Worm (Caenorhabditis elegans): Measurements from ENCODE around the gene memb-2.

Gene memb-2

DNA sequence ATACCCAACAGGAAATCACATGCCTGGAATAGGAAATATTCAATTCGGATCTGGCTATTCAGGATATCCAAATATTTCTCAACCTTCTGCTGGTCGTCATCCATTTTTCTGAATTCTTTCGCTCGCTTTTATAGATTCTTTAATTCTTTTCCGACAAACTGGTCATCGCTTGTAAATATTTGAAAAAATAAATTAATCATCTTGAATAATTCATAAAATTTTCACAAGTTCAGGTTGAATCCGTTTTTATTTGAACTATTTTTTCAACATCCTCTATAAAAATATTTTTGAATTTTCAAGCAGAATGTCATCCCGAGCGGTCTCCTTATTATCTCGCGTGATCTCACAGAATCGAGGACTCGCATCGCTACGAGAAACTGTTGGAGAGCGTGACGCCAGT lies 26.5 kb downstream of the memb-2 start, which contains the start of gene mrpl-48:
TSS of gene mrpl-48 (plus strand) at position 301 of the 400 bp plus-strand sequence.
- no peak for TF ChIP-seq scrt-1 (GFP tag; IDR thresholded peaks at IDR 0.05)
- TF ChIP-seq tbx-11 (GFP tag; IDR thresholded peaks at IDR 0.05): no peak
- TF ChIP-seq tra-4 (tag; optimal IDR thresholded peaks at IDR 0.05): no peak
- no peak for TF ChIP-seq F13C5.2 (tag; optimal IDR thresholded peaks at IDR 0.05)
- TF ChIP-seq ceh-13 (GFP tag; optimal IDR thresholded peaks at IDR 0.05): no peak
- TF ChIP-seq hmbx-1 (tag; optimal IDR thresholded peaks at IDR 0.05): no peak
- TF ChIP-seq hnd-1 (tag; optimal IDR thresholded peaks at IDR 0.05): no peak
- no peak for TF ChIP-seq ceh-36 (tag; optimal IDR thresholded peaks at IDR 0.05)
- TF ChIP-seq flt-1 (GFP tag; IDR thresholded peaks at IDR 0.05): no peak
- no peak for TF ChIP-seq sea-1 (GFP tag; conservative IDR thresholded peaks at IDR 0.05)
- no peak for TF ChIP-seq tbx-37 (GFP tag; conservative IDR thresholded peaks at IDR 0.05)
- TF ChIP-seq pes-1 (GFP tag; IDR thresholded peaks at IDR 0.05): no peak

DNA sequence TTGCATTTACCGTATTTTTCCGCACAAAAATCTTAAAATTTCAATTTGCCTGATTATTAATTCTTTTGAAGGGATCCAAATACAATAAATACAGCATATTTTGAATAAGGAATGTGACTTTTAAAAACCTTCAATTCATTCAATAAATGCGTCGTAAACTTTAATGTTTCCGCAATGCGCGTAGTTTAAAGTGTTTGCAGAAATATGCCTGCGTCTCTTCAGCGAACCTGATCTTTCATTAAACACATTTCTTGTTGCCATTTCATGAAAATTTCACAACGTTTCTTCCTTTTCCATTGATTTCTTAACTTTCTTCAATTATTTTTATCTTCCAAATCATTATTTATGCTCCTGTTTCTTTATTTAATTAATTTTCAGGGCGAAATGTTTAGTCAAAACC lies 27.6 kb downstream of the memb-2 start, which contains the start of gene vps-37:
TSS of gene vps-37 (plus strand) at position 378 of the 400 bp plus-strand sequence.
- peak; percentile 14 for TF ChIP-seq ceh-36 (tag; optimal IDR thresholded peaks at IDR 0.05)
- no peak for TF ChIP-seq ets-7 (tag; optimal IDR thresholded peaks at IDR 0.05)
- TF ChIP-seq F13C5.2 (tag; optimal IDR thresholded peaks at IDR 0.05): peak; percentile 20
- peak; percentile 29; the same call in 1 of the 2 replicates for TF ChIP-seq pes-1 (GFP tag; IDR thresholded peaks at IDR 0.05)
- no peak for TF ChIP-seq flt-1 (GFP tag; IDR thresholded peaks at IDR 0.05)

DNA sequence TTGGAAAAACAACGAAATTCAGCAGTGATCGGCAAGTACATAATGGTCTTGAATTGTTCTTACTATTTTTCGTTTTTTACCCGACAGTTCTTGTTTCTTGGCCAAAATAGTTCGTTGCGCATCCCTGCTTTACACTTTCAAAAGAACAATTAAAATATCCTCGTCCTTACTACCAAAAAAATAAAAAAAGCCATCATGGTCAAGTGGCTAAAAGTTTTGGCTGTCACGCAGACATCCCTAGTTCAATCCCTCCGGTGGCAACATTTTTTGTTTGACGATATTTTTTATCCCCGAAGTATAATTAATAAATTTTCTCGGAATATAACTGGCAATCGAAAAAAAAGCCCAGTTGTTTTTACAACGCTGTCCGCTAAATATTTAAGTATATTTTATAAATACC lies 28.1 kb downstream of the memb-2 start:
- TF ChIP-seq F13C5.2 (tag; optimal IDR thresholded peaks at IDR 0.05) (no peak), tbx-37 (GFP tag; conservative IDR thresholded peaks at IDR 0.05) (no peak), tra-4 (tag; optimal IDR thresholded peaks at IDR 0.05) (no peak), pes-1 (GFP tag; IDR thresholded peaks at IDR 0.05) (no peak), aly-1 (tag; optimal IDR thresholded peaks at IDR 0.05) (no peak), hmg-4 (GFP tag; optimal IDR thresholded peaks at IDR 0.05) (no peak), scrt-1 (GFP tag; IDR thresholded peaks at IDR 0.05) (no peak), hnd-1 (tag; optimal IDR thresholded peaks at IDR 0.05) (no peak), hmbx-1 (tag; optimal IDR thresholded peaks at IDR 0.05) (no peak), B0310.2 (tag; optimal IDR thresholded peaks at IDR 0.05) (no peak), ceh-13 (GFP tag; optimal IDR thresholded peaks at IDR 0.05) (no peak), ama-1 (optimal IDR thresholded peaks at IDR 0.05) (no peak), ceh-36 (tag; optimal IDR thresholded peaks at IDR 0.05) (no peak), ets-7 (tag; optimal IDR thresholded peaks at IDR 0.05) (no peak), flt-1 (GFP tag; IDR thresholded peaks at IDR 0.05) (no peak)

DNA sequence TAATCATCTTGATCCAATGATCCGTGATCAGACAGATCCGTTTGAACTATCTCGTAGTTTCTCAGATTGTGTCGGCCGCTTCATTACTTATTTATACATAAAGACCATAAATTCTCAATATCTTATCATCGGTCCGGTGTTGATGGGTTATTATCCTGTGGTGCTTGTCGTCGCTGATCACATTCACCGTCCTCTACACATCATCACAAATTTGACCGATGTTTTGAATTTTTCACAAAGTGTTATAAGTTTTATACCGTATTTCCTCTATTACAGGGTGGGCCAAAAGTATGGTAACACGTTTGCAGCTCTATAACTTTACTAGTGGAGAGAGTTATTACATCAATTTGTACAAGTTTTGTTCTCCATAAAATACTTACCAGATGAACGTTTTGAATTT lies 32.0 kb downstream of the memb-2 start:
- no peak for TF ChIP-seq tra-4 (tag; optimal IDR thresholded peaks at IDR 0.05)
- TF ChIP-seq ets-7 (tag; optimal IDR thresholded peaks at IDR 0.05): no peak
- TF ChIP-seq B0310.2 (tag; optimal IDR thresholded peaks at IDR 0.05): no peak
- no peak for TF ChIP-seq pes-1 (GFP tag; IDR thresholded peaks at IDR 0.05)
- TF ChIP-seq hnd-1 (tag; optimal IDR thresholded peaks at IDR 0.05): no peak
- no peak for TF ChIP-seq aly-1 (tag; optimal IDR thresholded peaks at IDR 0.05)

DNA sequence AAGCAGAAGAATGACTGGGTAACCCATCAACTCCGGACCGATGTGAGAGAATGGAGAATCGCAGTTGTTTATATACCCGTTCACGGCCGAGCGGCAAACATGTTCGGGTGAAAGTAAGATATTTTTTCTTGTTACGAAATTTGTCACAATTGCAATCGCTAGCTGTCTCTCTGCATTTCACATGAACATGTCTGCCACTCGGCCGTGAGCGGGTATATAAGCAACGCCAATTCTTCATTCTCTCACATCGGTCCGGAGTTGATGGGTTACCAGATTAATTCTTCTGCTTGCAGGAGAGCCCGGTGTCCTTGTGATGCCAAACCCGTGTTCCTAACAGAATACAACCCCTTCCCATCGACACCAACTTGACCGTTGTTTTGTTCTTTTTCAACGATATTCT lies 32.9 kb downstream of the memb-2 start:
- TF ChIP-seq ama-1 (optimal IDR thresholded peaks at IDR 0.05) (no peak), ceh-13 (GFP tag; optimal IDR thresholded peaks at IDR 0.05) (no peak), hmg-4 (GFP tag; optimal IDR thresholded peaks at IDR 0.05) (no peak), hnd-1 (tag; optimal IDR thresholded peaks at IDR 0.05) (no peak), F13C5.2 (tag; optimal IDR thresholded peaks at IDR 0.05) (no peak), sea-1 (GFP tag; conservative IDR thresholded peaks at IDR 0.05) (no peak), flt-1 (GFP tag; IDR thresholded peaks at IDR 0.05) (no peak), ets-7 (tag; optimal IDR thresholded peaks at IDR 0.05) (no peak), scrt-1 (GFP tag; IDR thresholded peaks at IDR 0.05) (no peak)

DNA sequence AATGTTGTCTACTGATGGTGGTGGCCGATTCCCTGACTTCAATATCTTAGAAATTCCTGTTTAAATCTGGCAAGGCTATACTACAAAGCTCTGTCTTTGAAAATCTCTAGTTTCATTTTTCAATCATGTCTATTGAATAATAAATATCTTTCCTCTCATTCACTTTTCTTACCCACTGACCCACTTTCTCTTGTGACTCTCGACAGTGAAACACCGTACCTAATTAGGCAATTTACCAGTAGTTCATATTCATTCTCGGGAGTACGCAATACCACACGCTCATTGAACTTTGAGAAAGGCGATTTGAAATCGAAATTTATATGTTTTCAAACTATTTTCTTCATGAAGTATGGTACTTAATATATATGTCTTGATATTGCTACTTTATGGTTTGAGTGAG lies 35.1 kb downstream of the memb-2 start, which contains the start of gene CD4.11:
TSS of gene CD4.11 (plus strand) at position 301 of the 400 bp plus-strand sequence.
- TF ChIP-seq hnd-1 (tag; optimal IDR thresholded peaks at IDR 0.05) (no peak), ceh-36 (tag; optimal IDR thresholded peaks at IDR 0.05) (no peak), scrt-1 (GFP tag; IDR thresholded peaks at IDR 0.05) (no peak), hmbx-1 (tag; optimal IDR thresholded peaks at IDR 0.05) (no peak), tbx-37 (GFP tag; conservative IDR thresholded peaks at IDR 0.05) (no peak), pes-1 (GFP tag; IDR thresholded peaks at IDR 0.05) (no peak), hmg-4 (GFP tag; optimal IDR thresholded peaks at IDR 0.05) (no peak), tra-4 (tag; optimal IDR thresholded peaks at IDR 0.05) (no peak)

DNA sequence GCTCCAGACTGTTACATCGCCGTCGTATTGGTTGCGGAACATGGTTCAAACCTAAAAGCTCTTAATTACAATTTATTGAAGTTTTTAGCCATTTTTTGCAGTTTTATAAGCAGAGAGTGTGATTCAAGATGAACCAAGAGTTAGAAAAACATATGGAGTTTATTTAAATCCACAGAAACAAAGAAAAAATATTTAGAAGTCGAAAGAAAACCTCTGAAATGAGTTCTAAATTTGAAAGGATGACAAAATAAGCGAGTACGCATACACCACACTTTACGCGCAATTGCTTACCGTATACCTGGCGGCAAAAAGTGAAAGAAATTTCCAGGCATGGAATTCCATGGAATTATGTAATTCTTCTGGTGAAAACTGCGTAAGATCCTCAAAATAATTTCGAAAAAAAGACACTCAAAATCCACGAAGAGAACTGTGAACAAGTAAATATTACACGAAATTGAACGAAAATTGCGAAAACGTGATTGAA lies 35.6 kb downstream of the memb-2 start, which contains the start of gene pas-6:
TSS of gene pas-6 (minus strand) at position 51 of the 484 bp plus-strand sequence.
- TF ChIP-seq F13C5.2 (tag; optimal IDR thresholded peaks at IDR 0.05) (peak; percentile 24), scrt-1 (GFP tag; IDR thresholded peaks at IDR 0.05) (no peak)

DNA sequence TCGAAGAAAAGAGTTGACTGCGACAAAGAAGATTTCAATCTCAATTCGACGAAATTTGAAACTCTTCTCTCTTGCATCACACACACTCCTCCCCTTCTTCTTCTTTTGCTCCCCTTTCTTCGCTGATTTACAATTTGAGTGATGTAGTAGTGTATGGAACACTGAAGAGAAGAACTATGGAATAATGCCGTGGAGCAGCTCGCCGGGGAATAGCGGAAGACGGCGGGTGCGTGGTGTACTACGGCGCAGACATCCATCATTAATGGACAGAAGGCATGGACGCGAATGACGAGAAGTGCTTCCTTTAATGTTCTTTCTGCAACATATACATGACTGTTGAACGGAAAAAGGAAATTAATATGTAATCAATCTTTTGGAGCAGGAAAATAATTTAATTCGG lies 37.1 kb downstream of the memb-2 start:
- TF ChIP-seq tbx-11 (GFP tag; IDR thresholded peaks at IDR 0.05) (no peak), pes-1 (GFP tag; IDR thresholded peaks at IDR 0.05) (no peak), ceh-36 (tag; optimal IDR thresholded peaks at IDR 0.05) (no peak), hmg-4 (GFP tag; optimal IDR thresholded peaks at IDR 0.05) (no peak), flt-1 (GFP tag; IDR thresholded peaks at IDR 0.05) (no peak), tbx-37 (GFP tag; conservative IDR thresholded peaks at IDR 0.05) (no peak), F13C5.2 (tag; optimal IDR thresholded peaks at IDR 0.05) (no peak), scrt-1 (GFP tag; IDR thresholded peaks at IDR 0.05) (no peak), sea-1 (GFP tag; conservative IDR thresholded peaks at IDR 0.05) (no peak), tra-4 (tag; optimal IDR thresholded peaks at IDR 0.05) (no peak), hmbx-1 (tag; optimal IDR thresholded peaks at IDR 0.05) (no peak), ceh-13 (GFP tag; optimal IDR thresholded peaks at IDR 0.05) (no peak)
